Fruit fly (Drosophila melanogaster): ENCODE measurements around the gene pav.

DNA sequence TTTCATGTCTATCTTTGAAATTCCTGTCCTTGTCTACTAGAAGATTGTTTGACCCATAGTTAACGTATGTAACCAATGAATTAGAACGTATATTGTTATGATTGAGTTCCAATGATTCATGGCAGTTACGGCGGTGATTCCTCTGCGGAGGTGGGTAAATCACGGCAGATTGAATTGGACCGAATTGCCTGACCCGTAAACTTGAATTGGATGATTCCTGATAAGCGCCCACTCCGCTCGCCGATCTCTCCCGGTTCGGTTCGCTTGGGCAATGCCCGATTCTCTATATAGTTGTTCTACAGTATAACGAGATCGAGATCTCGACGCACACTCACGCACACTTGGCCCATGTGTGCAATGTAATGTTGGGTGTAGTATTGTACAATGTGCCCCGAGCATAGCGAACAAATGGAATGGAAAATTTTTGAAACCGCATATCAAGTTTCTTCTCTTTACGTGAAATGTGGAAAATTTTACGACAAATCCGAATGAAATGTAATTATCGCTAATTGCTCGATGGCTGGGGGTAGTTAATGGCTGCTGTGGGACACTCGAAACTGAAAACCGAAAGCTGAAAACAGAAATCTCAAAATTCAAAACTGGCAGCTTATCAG is 11.0 kb upstream of the pav start:
- TF ChIP-seq CTCF (optimal IDR thresholded peaks at IDR 0.05), result no peak
- no peak for TF ChIP-seq CG8478 (optimal IDR thresholded peaks at IDR 0.05)
